Worm (Caenorhabditis elegans) whole organism, L4 larva: Measurements from ENCODE around the gene aex-4.

ENCODE experiments used
- F10B5.3 ChIP-seq: sonication (generic microtip); optimal IDR thresholded peaks from 2 replicates; lab custom pipeline; 2016; ENCODE audit warnings: mild to moderate bottlenecking, missing genetic modification characterization, missing compliant biosample characterization
- F44E2.7 ChIP-seq: fragments of 200-800 bp; sonication (Bioruptor generic); IDR thresholded peaks from 2 replicates; pipeline ENCODE4 v2.1.2; 2022; ENCODE audit warnings: missing genetic modification characterization, missing compliant biosample characterization
- daf-12 ChIP-seq: fragments of 150-350 bp; optimal IDR thresholded peaks from 2 replicates; lab custom pipeline; 2014; ENCODE audit warnings: missing biosample characterization, missing genetic modification reagents, missing genetic modification characterization
- egl-27 ChIP-seq: sonication (generic microtip); optimal IDR thresholded peaks from 3 replicates; lab custom pipeline; 2017; ENCODE audit warnings: missing biosample characterization, missing genetic modification reagents, missing genetic modification characterization
- fkh-10 ChIP-seq: fragments of 150-350 bp; optimal IDR thresholded peaks from 2 replicates; lab custom pipeline; 2014; ENCODE audit warnings: missing biosample characterization, missing genetic modification reagents, missing genetic modification characterization
- lin-39 ChIP-seq: fragments of 150-350 bp; optimal IDR thresholded peaks from 2 replicates; lab custom pipeline; 2014; ENCODE audit warnings: missing biosample characterization, missing genetic modification reagents, missing genetic modification characterization
- lir-3 ChIP-seq: sonication (generic microtip); optimal IDR thresholded peaks from 2 replicates; lab custom pipeline; 2016; ENCODE audit warnings: mild to moderate bottlenecking, missing genetic modification characterization, missing compliant biosample characterization
- mep-1 ChIP-seq: fragments of 150-350 bp; sonication (generic microtip); optimal IDR thresholded peaks from 3 replicates; lab custom pipeline; 2014; ENCODE audit warnings: missing biosample characterization, missing genetic modification characterization
- nhr-11 ChIP-seq: fragments of 150-350 bp; optimal IDR thresholded peaks from 2 replicates; lab custom pipeline; 2014; ENCODE audit warnings: missing biosample characterization, missing genetic modification characterization
- nhr-28 ChIP-seq: fragments of 150-350 bp; optimal IDR thresholded peaks from 2 replicates; lab custom pipeline; 2014; ENCODE audit warnings: missing biosample characterization, missing genetic modification characterization

ce11 chrX:3709747-3710146 is 19.3 kb upstream of the aex-4 start:
- TF ChIP-seq daf-12 (tag; lab: Kevin White, UChicago) = no peak
- no peak for TF ChIP-seq egl-27 (tag; lab: Kevin White, UChicago)
- TF ChIP-seq F44E2.7 (GFP tag; lab: Robert Waterston, UW) = no peak
- TF ChIP-seq fkh-10 (GFP tag; lab: Kevin White, UChicago) = no peak
- TF ChIP-seq lin-39 (tag; lab: Kevin White, UChicago) = no peak
- no peak for TF ChIP-seq nhr-28 (tag; lab: Kevin White, UChicago)
- TF ChIP-seq F10B5.3 (tag; lab: Kevin White, UChicago) = no peak
- TF ChIP-seq mep-1 = no peak
- no peak for TF ChIP-seq lir-3 (tag; lab: Kevin White, UChicago)
- TF ChIP-seq nhr-11 = no peak
